Worm (Caenorhabditis elegans) whole organism, mixed stage, embryonic: ENCODE data around the gene lsm-8.
"Not testable (repeated sequence)": the region's sequence is repeated elsewhere in the genome, so short reads cannot be mapped to it uniquely, and the experiment has no call there.

Source experiments
- M03D4.4 ChIP-seq: sonication (generic microtip); optimal IDR thresholded peaks from 2 replicates; lab custom pipeline; 2017; ENCODE audit warnings: mild to moderate bottlenecking, missing genetic modification characterization, missing compliant biosample characterization
- blmp-1 ChIP-seq: fragments of 150-350 bp; optimal IDR thresholded peaks from 2 replicates; lab custom pipeline; 2014; ENCODE audit warnings: missing biosample characterization, missing genetic modification characterization
- ceh-39 ChIP-seq: fragments of 150-350 bp; optimal IDR thresholded peaks from 2 replicates; lab custom pipeline; 2014; ENCODE audit warnings: missing biosample characterization, missing genetic modification characterization
- ceh-43 ChIP-seq: fragments of 200-800 bp; sonication (Bioruptor generic); optimal IDR thresholded peaks from 2 replicates; lab custom pipeline; 2018; ENCODE audit warnings: mild to moderate bottlenecking, missing genetic modification characterization, moderate library complexity, missing compliant biosample characterization
- ceh-83 ChIP-seq: fragments of 200-800 bp; sonication (Bioruptor generic); optimal IDR thresholded peaks from 2 replicates; lab custom pipeline; 2018; ENCODE audit warnings: mild to moderate bottlenecking, missing genetic modification characterization, missing compliant biosample characterization
- ces-1 ChIP-seq: fragments of 150-350 bp; optimal IDR thresholded peaks from 2 replicates; lab custom pipeline; 2014; ENCODE audit warnings: missing biosample characterization, missing genetic modification reagents, missing genetic modification characterization
- drap-1 ChIP-seq: fragments of 200-800 bp; sonication (Bioruptor generic); optimal IDR thresholded peaks from 3 replicates; lab custom pipeline; 2018; ENCODE audit warnings: mild to moderate bottlenecking, missing genetic modification characterization, missing compliant biosample characterization
- elt-1 ChIP-seq: sonication (generic microtip); optimal IDR thresholded peaks from 2 replicates; lab custom pipeline; 2017; ENCODE audit warnings: missing genetic modification characterization, mild to moderate bottlenecking, missing compliant biosample characterization, antibody characterized with exemption, moderate library complexity, borderline replicate concordance; ENCODE audit not compliant: insufficient read depth
- elt-3 ChIP-seq: fragments of 150-350 bp; optimal IDR thresholded peaks from 2 replicates; lab custom pipeline; 2014; ENCODE audit warnings: missing biosample characterization, missing genetic modification characterization
- ham-2 ChIP-seq: fragments of 200-800 bp; sonication (Bioruptor generic); optimal IDR thresholded peaks from 2 replicates; lab custom pipeline; 2018; ENCODE audit warnings: mild to moderate bottlenecking, missing genetic modification characterization, missing compliant biosample characterization
- hlh-1 ChIP-seq: fragments of 150-350 bp; optimal IDR thresholded peaks from 2 replicates; lab custom pipeline; 2014; ENCODE audit warnings: missing biosample characterization, missing genetic modification reagents, missing genetic modification characterization
- lin-13 ChIP-seq: fragments of 150-350 bp; optimal IDR thresholded peaks from 2 replicates; lab custom pipeline; 2014; ENCODE audit warnings: missing biosample characterization, missing genetic modification characterization
- lin-32 ChIP-seq: fragments of 200-800 bp; sonication (Bioruptor generic); optimal IDR thresholded peaks from 2 replicates; lab custom pipeline; 2018; ENCODE audit warnings: mild to moderate bottlenecking, missing genetic modification characterization, missing compliant biosample characterization
- lsy-2 ChIP-seq: fragments of 150-350 bp; optimal IDR thresholded peaks from 2 replicates; lab custom pipeline; 2014; ENCODE audit warnings: missing biosample characterization, missing genetic modification characterization
- mab-5 ChIP-seq: fragments of 150-350 bp; optimal IDR thresholded peaks from 2 replicates; lab custom pipeline; 2014; ENCODE audit warnings: missing biosample characterization, missing genetic modification characterization
- mep-1 ChIP-seq: fragments of 150-350 bp; optimal IDR thresholded peaks from 2 replicates; lab custom pipeline; 2017; ENCODE audit warnings: missing biosample characterization, missing genetic modification reagents, missing genetic modification characterization, inconsistent platforms
- nhr-237 ChIP-seq: fragments of 150-350 bp; optimal IDR thresholded peaks from 2 replicates; lab custom pipeline; 2014; ENCODE audit warnings: missing biosample characterization, missing genetic modification characterization
- pha-4 ChIP-seq: fragments of 150-350 bp; optimal IDR thresholded peaks from 2 replicates; lab custom pipeline; 2018; ENCODE audit warnings: missing biosample characterization, missing genetic modification reagents, missing genetic modification characterization
- sem-2 ChIP-seq: fragments of 200-800 bp; sonication (Bioruptor generic); optimal IDR thresholded peaks from 2 replicates; lab custom pipeline; 2018; ENCODE audit warnings: mild to moderate bottlenecking, missing genetic modification characterization, missing compliant biosample characterization
- tbx-8 ChIP-seq: fragments of 200-800 bp; sonication (Bioruptor generic); optimal IDR thresholded peaks from 2 replicates; lab custom pipeline; 2018; ENCODE audit warnings: mild to moderate bottlenecking, missing genetic modification characterization, moderate library complexity, missing compliant biosample characterization
- unc-120 ChIP-seq: sonication (generic microtip); optimal IDR thresholded peaks from 2 replicates; lab custom pipeline; 2017; ENCODE audit warnings: missing genetic modification characterization, missing compliant biosample characterization; ENCODE audit not compliant: poor library complexity, severe bottlenecking
- unc-39 ChIP-seq: fragments of 150-350 bp; optimal IDR thresholded peaks from 2 replicates; lab custom pipeline; 2014; ENCODE audit warnings: missing biosample characterization, missing genetic modification characterization
- unc-62 ChIP-seq: fragments of 150-350 bp; optimal IDR thresholded peaks from 2 replicates; lab custom pipeline; 2014; ENCODE audit warnings: missing biosample characterization, missing genetic modification reagents, missing genetic modification characterization
- zip-8 ChIP-seq: fragments of 150-350 bp; optimal IDR thresholded peaks from 2 replicates; lab custom pipeline; 2014; ENCODE audit warnings: missing biosample characterization, missing genetic modification characterization
- ztf-11 ChIP-seq: fragments of 150-350 bp; optimal IDR thresholded peaks from 2 replicates; lab custom pipeline; 2014; ENCODE audit warnings: missing biosample characterization, missing genetic modification characterization

Gene lsm-8

ce11 chrIV:6342876-6343275 is 16.6 kb downstream of the lsm-8 start, which contains the start of gene Y73B6BL.14:
TSS of gene Y73B6BL.14 (minus strand) at chrIV:6342976.
- TF ChIP-seq unc-62 (GFP tag; lab: Kevin White, UChicago) = no peak
- no peak for TF ChIP-seq mep-1 (tag; lab: Kevin White, UChicago)
- TF ChIP-seq ceh-43 (GFP tag; lab: Kevin White, UChicago) = no peak
- no peak for TF ChIP-seq elt-1
- no peak for TF ChIP-seq nhr-237 (tag; lab: Kevin White, UChicago)
- no peak for TF ChIP-seq hlh-1 (tag; lab: Kevin White, UChicago)
- no peak for TF ChIP-seq pha-4 (tag; lab: Kevin White, UChicago)
- no peak for TF ChIP-seq tbx-8
- no peak for TF ChIP-seq zip-8 (tag; lab: Kevin White, UChicago)
- no peak for TF ChIP-seq unc-39 (tag; lab: Kevin White, UChicago)
- TF ChIP-seq lin-32 (GFP tag; lab: Kevin White, UChicago) = no peak
- TF ChIP-seq ztf-11 (tag; lab: Kevin White, UChicago) = no peak
- TF ChIP-seq, all 35 proteins: peak for 0

ce11 chrIV:6347213-6347612 is 20.9 kb downstream of the lsm-8 start, which contains the start of gene Y73B6BL.289:
TSS of gene Y73B6BL.289 (plus strand) at chrIV:6347513.
- TF ChIP-seq mep-1 (tag; lab: Kevin White, UChicago); pha-4 (tag; lab: Kevin White, UChicago); sem-2 (GFP tag; lab: Kevin White, UChicago): not testable (repeated sequence)
- TF ChIP-seq, all 35 proteins: peak for 0; not testable (repeated sequence) for 35

ce11 chrIV:6361668-6362067 is 35.3 kb downstream of the lsm-8 start, which contains the start of gene Y73B6BL.47:
TSS of gene Y73B6BL.47 (plus strand) at chrIV:6361968.
- TF ChIP-seq ces-1 (GFP tag; lab: Kevin White, UChicago) = peak; percentile 12
- no peak for TF ChIP-seq blmp-1

DNA sequence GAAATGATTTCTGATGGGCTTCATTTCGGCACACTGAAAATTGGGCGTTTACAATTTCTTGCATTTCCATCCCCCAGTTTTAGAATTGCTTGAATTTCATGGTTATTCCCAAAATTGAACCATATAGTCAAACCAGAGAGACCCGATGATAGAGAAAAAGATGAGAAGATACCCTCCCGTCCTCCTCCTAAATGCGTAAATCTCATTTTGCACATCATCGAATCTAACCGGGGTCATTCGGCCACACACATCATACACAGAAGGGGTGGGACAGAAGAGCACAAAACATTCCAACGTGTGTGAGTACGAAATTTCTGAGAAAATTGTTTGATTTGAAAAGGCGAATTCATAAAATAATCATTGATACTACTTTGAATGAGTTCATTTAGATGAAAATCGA is 37.3 kb downstream of the lsm-8 start:
- TF ChIP-seq hlh-1 (tag; lab: Kevin White, UChicago) (no peak), ces-1 (GFP tag; lab: Kevin White, UChicago) (peak; percentile 89)

DNA sequence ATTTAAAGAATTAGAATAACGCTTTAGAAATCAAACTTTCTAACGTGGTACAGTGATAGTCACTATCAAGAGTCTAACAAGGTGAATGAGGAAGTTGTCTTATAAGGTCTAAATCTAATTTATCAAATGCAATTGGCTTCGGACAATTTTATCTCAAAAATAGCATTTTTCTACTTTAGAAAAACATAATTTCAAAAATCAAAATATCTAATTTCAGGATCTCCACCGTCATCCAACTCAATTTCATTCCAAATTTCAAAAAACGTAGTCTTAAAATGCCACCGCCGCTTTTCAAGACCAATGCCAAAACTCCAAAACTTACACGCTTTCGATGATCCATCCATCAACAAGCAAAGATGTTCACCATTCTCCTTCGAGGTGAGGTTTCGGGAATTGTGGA is 38.7 kb downstream of the lsm-8 start, which contains the start of gene Y73B6BL.270:
Gene Y73B6BL.270 (plus strand): TSS at position 301 of the 400 bp plus-strand sequence.
- TF ChIP-seq ceh-39 (no peak), ham-2 (GFP tag; lab: Kevin White, UChicago) (no peak), unc-120 (tag; lab: Kevin White, UChicago) (no peak), ces-1 (GFP tag; lab: Kevin White, UChicago) (no peak), M03D4.4 (tag; lab: Kevin White, UChicago) (no peak), zip-8 (tag; lab: Kevin White, UChicago) (no peak), lsy-2 (tag; lab: Kevin White, UChicago) (no peak), ztf-11 (tag; lab: Kevin White, UChicago) (no peak), hlh-1 (tag; lab: Kevin White, UChicago) (no peak), drap-1 (GFP tag; lab: Kevin White, UChicago) (no peak), lin-13 (tag; lab: Kevin White, UChicago) (no peak), tbx-8 (no peak), unc-62 (GFP tag; lab: Kevin White, UChicago) (no peak), mab-5 (no peak), ceh-83 (GFP tag; lab: Kevin White, UChicago) (no peak)

- TF ChIP-seq ces-1 (GFP tag; lab: Kevin White, UChicago) = peak; percentile 92
- no peak for TF ChIP-seq ceh-43 (GFP tag; lab: Kevin White, UChicago)
These were observed 39.7 kb downstream of the lsm-8 start for ce11 chrIV:6366032-6366431.

DNA sequence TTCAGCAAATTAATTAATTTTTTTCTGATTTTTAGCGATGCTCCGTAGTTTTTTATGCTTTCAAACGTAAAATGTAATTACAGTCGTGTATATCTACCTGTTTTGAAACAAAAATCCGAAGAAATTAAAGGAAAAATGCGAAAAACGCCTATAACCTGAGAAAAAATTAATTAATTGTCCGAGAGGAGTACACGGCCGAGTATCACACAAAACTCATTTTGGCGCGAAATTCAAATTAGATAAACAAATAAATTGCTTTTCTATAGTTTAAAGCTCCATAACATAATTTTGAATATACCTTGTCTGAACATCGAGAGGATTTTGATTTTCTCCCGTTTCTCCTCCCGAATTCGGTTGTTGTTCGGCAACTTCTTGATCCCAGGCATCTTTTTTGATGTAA is 43.2 kb downstream of the lsm-8 start:
- TF ChIP-seq ces-1 (GFP tag; lab: Kevin White, UChicago) = no peak
- TF ChIP-seq, all 35 proteins: peak for 0

ce11 chrIV:6372267-6372666 is 45.9 kb downstream of the lsm-8 start:
- TF ChIP-seq ceh-83 (GFP tag; lab: Kevin White, UChicago) = no peak
- TF ChIP-seq elt-3 (tag; lab: Kevin White, UChicago) = no peak
- TF ChIP-seq elt-1 = no peak
- TF ChIP-seq lin-32 (GFP tag; lab: Kevin White, UChicago) = no peak
- TF ChIP-seq ceh-39 = no peak
- no peak for TF ChIP-seq nhr-237 (tag; lab: Kevin White, UChicago)
